Worm (Caenorhabditis elegans): Measurements from ENCODE around the gene wrt-7.
"Not testable (repeated sequence)": the region's sequence is repeated elsewhere in the genome, so short reads cannot be mapped to it uniquely, and the experiment has no call there.

Gene wrt-7

ce11 chrV:15330314-15330713, 7.0 kb downstream of the wrt-7 start, which contains the start of gene srh-295:
TSS of gene srh-295 (plus strand) at chrV:15330614.
- no peak for TF ChIP-seq F23B12.7 (tag; optimal IDR thresholded peaks at IDR 0.05; ENCODE audit: insufficient read depth)
- TF ChIP-seq repo-1 (tag; optimal IDR thresholded peaks at IDR 0.05), result no peak
- no peak for TF ChIP-seq F33H1.4 (GFP tag; IDR thresholded peaks at IDR 0.05)
- no peak for TF ChIP-seq ceh-27 (GFP tag; optimal IDR thresholded peaks at IDR 0.05)
- no peak for TF ChIP-seq madf-10 (tag; optimal IDR thresholded peaks at IDR 0.05)
- no peak for TF ChIP-seq F57A8.1 (GFP tag; optimal IDR thresholded peaks at IDR 0.05)
- TF ChIP-seq mel-28 (tag; optimal IDR thresholded peaks at IDR 0.05; ENCODE audit: borderline replicate concordance), result no peak
- no peak for TF ChIP-seq B0019.2 (GFP tag; conservative IDR thresholded peaks at IDR 0.05)
- no peak for TF ChIP-seq lin-35 (GFP tag; optimal IDR thresholded peaks at IDR 0.05)
- TF ChIP-seq ceh-100 (GFP tag; IDR thresholded peaks at IDR 0.05), result no peak
- no peak for TF ChIP-seq Y79H2A.3 (GFP tag; conservative IDR thresholded peaks at IDR 0.05)
- no peak for TF ChIP-seq Y95B8A.8 (GFP tag; IDR thresholded peaks at IDR 0.05)
- no peak for TF ChIP-seq lin-54 (GFP tag; optimal IDR thresholded peaks at IDR 0.05)
- TF ChIP-seq B0035.1 (tag; optimal IDR thresholded peaks at IDR 0.05), result no peak
- TF ChIP-seq hsf-1 (GFP tag; IDR thresholded peaks at IDR 0.05), result no peak
- TF ChIP-seq rcor-1 (GFP tag; IDR thresholded peaks at IDR 0.05), result no peak
- TF ChIP-seq dpff-1 (tag; optimal IDR thresholded peaks at IDR 0.05), result no peak
- TF ChIP-seq F49E8.2 (tag; optimal IDR thresholded peaks at IDR 0.05; ENCODE audit: insufficient read depth), result no peak
- TF ChIP-seq lin-40 (tag; optimal IDR thresholded peaks at IDR 0.05), result no peak

ce11 chrV:15327745-15328447, 9.4 kb downstream of the wrt-7 start, which contains the start of gene ZK1037.6:
TSS of gene ZK1037.6 (minus strand) at chrV:15327795.
- no peak for TF ChIP-seq Y56A3A.18 (GFP tag; IDR thresholded peaks at IDR 0.05)
- no peak for TF ChIP-seq mxl-1 (tag; optimal IDR thresholded peaks at IDR 0.05)

- TF ChIP-seq snpc-1.3 (tag; optimal IDR thresholded peaks at IDR 0.05; ENCODE audit: insufficient read depth) (no peak), nhr-80 (tag; optimal IDR thresholded peaks at IDR 0.05) (peak; percentile 23)
Observed at ce11 chrV:15323417-15323816, 13.9 kb downstream of the wrt-7 start.

- not testable (repeated sequence) for TF ChIP-seq ceh-58 (GFP tag; IDR thresholded peaks at IDR 0.05); attf-5 (GFP tag; optimal IDR thresholded peaks at IDR 0.05); snpc-1.3 (tag; optimal IDR thresholded peaks at IDR 0.05; ENCODE audit: insufficient read depth)
Observed at ce11 chrV:15322653-15323052, 14.7 kb downstream of the wrt-7 start, which contains the start of gene nhr-247. TSS of gene nhr-247 (plus strand) at chrV:15322982.

- TF ChIP-seq ztf-28 (GFP tag; IDR thresholded peaks at IDR 0.05) (0 out of 2 replicates have a peak, but pooled peaks have one; percentile 7), egrh-3 (GFP tag; IDR thresholded peaks at IDR 0.05) (peak; percentile 80), F33H1.4 (GFP tag; IDR thresholded peaks at IDR 0.05) (peak; percentile 68)
Observed at ce11 chrV:15321912-15322311, 15.4 kb downstream of the wrt-7 start.

ce11 chrV:15320756-15321332, 16.5 kb downstream of the wrt-7 start:
- TF ChIP-seq lsl-1 (GFP tag; optimal IDR thresholded peaks at IDR 0.05) (peak; percentile 16), ekl-4 (GFP tag; IDR thresholded peaks at IDR 0.05) (peak; percentile 95), rpc-1 (optimal IDR thresholded peaks at IDR 0.05) (peak; percentile 26), ceh-91 (GFP tag; IDR thresholded peaks at IDR 0.05) (0 out of 2 replicates have a peak, but pooled peaks have one; percentile 32), cebp-2 (GFP tag; IDR thresholded peaks at IDR 0.05) (0 out of 2 replicates have a peak, but pooled peaks have one; percentile 22), ceh-58 (GFP tag; IDR thresholded peaks at IDR 0.05) (peak; percentile 94), dox-1 (GFP tag; IDR thresholded peaks at IDR 0.05) (peak; percentile 99), Y56A3A.18 (GFP tag; IDR thresholded peaks at IDR 0.05) (peak; percentile 83), Y79H2A.3 (GFP tag; conservative IDR thresholded peaks at IDR 0.05) (peak; percentile 88), rcor-1 (GFP tag; IDR thresholded peaks at IDR 0.05) (peak; percentile 87), madf-6 (GFP tag; IDR thresholded peaks at IDR 0.05) (peak; percentile 83), C17E4.6 (GFP tag; IDR thresholded peaks at IDR 0.05) (peak; percentile 39; the same call in 1 of the 2 replicates), attf-6 (GFP tag; IDR thresholded peaks at IDR 0.05) (peak; percentile 82), ceh-40 (GFP tag; IDR thresholded peaks at IDR 0.05) (peak; percentile 95), Y95B8A.8 (GFP tag; IDR thresholded peaks at IDR 0.05) (peak; percentile 87; the same call in 1 of the 2 replicates)
- not testable (repeated sequence) for TF ChIP-seq rpc-1 (tag; optimal IDR thresholded peaks at IDR 0.05)
